Worm (Caenorhabditis elegans): Measurements from ENCODE around the gene F15E6.4.

DNA sequence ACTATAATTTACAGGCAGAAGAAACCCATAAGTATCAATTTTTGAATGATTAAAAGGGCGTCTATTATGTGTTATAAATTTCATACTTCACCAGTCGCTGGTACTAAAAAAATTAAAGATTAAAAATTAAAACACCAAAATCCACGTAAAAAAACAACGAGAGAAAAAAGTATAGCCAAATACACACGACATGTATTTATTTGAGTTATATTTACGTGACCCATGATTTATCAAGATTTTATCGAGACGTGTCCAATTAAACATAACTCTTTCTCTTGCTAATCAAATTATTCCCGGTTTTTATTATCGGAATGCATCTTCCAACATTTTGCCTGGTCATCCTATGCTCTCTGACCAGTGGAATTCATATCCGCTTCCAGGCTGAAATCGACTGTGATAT, 24.0 kb upstream of the F15E6.4 start, which contains the start of gene F36A4.4:
- no peak for TF ChIP-seq lin-39 (tag; optimal IDR thresholded peaks at IDR 0.05)
- no peak for TF ChIP-seq ztf-11 (tag; optimal IDR thresholded peaks at IDR 0.05)
- no peak for TF ChIP-seq elt-2 (tag; optimal IDR thresholded peaks at IDR 0.05)
- no peak for TF ChIP-seq nhr-25 (tag; optimal IDR thresholded peaks at IDR 0.05)
